Worm (Caenorhabditis elegans): ENCODE measurements around the gene vha-5.
A peak's percentile ranks its signal among the peaks of the same experiment; 100 is the strongest.

Gene vha-5

ce11 chrIV:8260848-8261638 is 42.7 kb upstream of the vha-5 start, which contains the start of gene vit-6 (continued):
- TF ChIP-seq madf-8 (GFP tag; conservative IDR thresholded peaks at IDR 0.05) (no peak), ccch-3 (GFP tag; optimal IDR thresholded peaks at IDR 0.05) (no peak), ZK185.1 (tag; optimal IDR thresholded peaks at IDR 0.05; ENCODE audit: poor library complexity, severe bottlenecking) (peak; percentile 30), hlh-26 (GFP tag; conservative IDR thresholded peaks at IDR 0.05) (no peak), hrde-1 (tag; optimal IDR thresholded peaks at IDR 0.05; ENCODE audit: borderline replicate concordance) (no peak), gei-17 (GFP tag; optimal IDR thresholded peaks at IDR 0.05) (no peak), lin-40 (tag; optimal IDR thresholded peaks at IDR 0.05) (peak; percentile 15), T07F8.4 (tag; optimal IDR thresholded peaks at IDR 0.05) (no peak), B0019.2 (GFP tag; conservative IDR thresholded peaks at IDR 0.05) (no peak), nhr-80 (tag; optimal IDR thresholded peaks at IDR 0.05) (peak; percentile 82), madf-10 (tag; optimal IDR thresholded peaks at IDR 0.05) (peak; percentile 39), atf-7 (tag; optimal IDR thresholded peaks at IDR 0.05) (peak; percentile 20), Y56A3A.18 (GFP tag; IDR thresholded peaks at IDR 0.05) (peak; percentile 66), repo-1 (tag; optimal IDR thresholded peaks at IDR 0.05) (peak; percentile 33), attf-6 (GFP tag; IDR thresholded peaks at IDR 0.05) (peak; percentile 30; the same call in 1 of the 2 replicates), Y53G8AR.9 (GFP tag; conservative IDR thresholded peaks at IDR 0.05) (peak; percentile 58; the same call in 1 of the 2 replicates), D2030.7 (GFP tag; IDR thresholded peaks at IDR 0.05) (no peak)

DNA sequence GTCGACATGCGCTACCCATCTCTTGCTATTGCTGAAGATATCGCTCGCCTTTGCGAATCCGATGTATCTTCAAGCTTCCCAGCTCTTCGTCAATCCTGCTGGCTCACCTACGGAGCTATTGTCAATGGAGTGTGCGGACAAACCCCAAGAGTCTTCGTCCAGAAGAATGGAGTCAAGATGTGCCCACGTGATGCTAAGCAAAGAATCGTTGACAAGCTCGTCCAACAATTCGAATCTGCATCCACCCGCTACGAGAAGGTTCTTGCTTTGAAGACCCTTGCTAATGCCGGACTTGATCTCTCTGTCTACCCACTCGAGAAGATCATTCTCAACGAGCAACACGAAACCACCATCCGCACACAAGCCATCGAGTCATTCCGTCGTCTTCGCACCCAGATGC is 41.1 kb upstream of the vha-5 start:
- TF ChIP-seq repo-1 (tag; optimal IDR thresholded peaks at IDR 0.05) = peak; percentile 65
- 0 out of 2 replicates have a peak, but pooled peaks have one; percentile 2 for TF ChIP-seq B0336.3 (GFP tag; IDR thresholded peaks at IDR 0.05)
- 0 out of 2 replicates have a peak, but pooled peaks have one; percentile 7 for TF ChIP-seq Y53G8AR.9 (GFP tag; conservative IDR thresholded peaks at IDR 0.05)
- TF ChIP-seq madf-6 (GFP tag; IDR thresholded peaks at IDR 0.05) = no peak
- TF ChIP-seq madf-3 (GFP tag; IDR thresholded peaks at IDR 0.05) = peak; percentile 60; the same call in 1 of the 2 replicates
- peak; percentile 26 for TF ChIP-seq F22D6.2 (tag; optimal IDR thresholded peaks at IDR 0.05)
- 0 out of 2 replicates have a peak, but pooled peaks have one; percentile 12 for TF ChIP-seq rcor-1 (GFP tag; IDR thresholded peaks at IDR 0.05)
- 0 out of 2 replicates have a peak, but pooled peaks have one; percentile 4 for TF ChIP-seq F37B4.10 (GFP tag; IDR thresholded peaks at IDR 0.05)
- TF ChIP-seq atf-7 (tag; optimal IDR thresholded peaks at IDR 0.05) = peak; percentile 67
- TF ChIP-seq nhr-27 (tag; optimal IDR thresholded peaks at IDR 0.05) = no peak
- no peak for TF ChIP-seq ceh-91 (GFP tag; IDR thresholded peaks at IDR 0.05)
- TF ChIP-seq nhr-90 (tag; optimal IDR thresholded peaks at IDR 0.05) = peak; percentile 52

DNA sequence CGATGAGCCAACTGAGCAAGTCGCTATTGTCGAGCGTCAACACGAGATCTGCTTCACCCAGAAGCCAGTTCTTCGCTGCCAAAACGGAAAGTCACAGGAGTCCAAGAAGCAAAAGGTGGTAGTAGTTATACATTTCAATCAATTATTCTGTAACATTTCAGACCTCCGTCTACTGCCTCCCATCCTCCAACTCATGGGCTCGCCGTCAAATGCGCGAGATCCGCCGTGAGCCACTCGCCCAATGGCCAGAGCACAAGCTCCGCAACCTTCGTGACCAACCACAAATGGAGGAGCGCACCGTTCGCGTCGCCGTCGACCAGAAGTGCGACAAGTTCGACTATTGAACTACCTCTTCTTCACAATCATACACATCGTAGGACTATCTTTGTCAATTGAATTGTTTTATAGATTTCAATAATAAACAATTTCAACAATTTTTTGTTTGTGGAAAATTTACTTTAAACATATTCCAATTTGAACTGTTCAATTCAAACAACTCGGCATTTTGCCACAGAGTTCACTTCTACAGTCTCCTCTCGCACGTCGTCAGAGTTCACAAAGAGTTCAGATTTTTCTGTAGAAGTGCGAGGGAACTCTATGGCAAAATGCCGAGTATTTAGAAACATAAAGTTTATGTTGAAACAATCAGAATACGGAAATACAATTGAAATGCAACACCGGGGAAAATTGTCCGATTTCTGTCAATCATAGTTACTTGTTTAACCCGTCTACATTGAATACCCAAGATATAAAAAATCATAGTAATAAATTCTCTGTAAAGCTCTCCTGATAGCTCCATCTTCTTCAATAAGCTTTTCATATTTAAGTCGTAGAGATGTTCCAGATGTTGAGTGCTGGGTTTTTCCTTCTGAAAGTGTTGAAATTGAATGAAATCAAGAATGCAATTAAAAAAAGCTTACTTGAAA is 37.5 kb upstream of the vha-5 start:
- TF ChIP-seq hrde-1 (tag; optimal IDR thresholded peaks at IDR 0.05; ENCODE audit: borderline replicate concordance) = no peak
- no peak for TF ChIP-seq ztf-6 (GFP tag; IDR thresholded peaks at IDR 0.05)
- TF ChIP-seq attf-3 (GFP tag; conservative IDR thresholded peaks at IDR 0.05) = no peak
- no peak for TF ChIP-seq snpc-1.1 (tag; optimal IDR thresholded peaks at IDR 0.05; ENCODE audit: insufficient read depth)
- TF ChIP-seq attf-5 (GFP tag; optimal IDR thresholded peaks at IDR 0.05) = peak; percentile 15
- no peak for TF ChIP-seq lin-35 (GFP tag; optimal IDR thresholded peaks at IDR 0.05)
- peak; percentile 61; the same call in 1 of the 2 replicates for TF ChIP-seq egrh-3 (GFP tag; IDR thresholded peaks at IDR 0.05)
- no peak for TF ChIP-seq B0035.1 (tag; optimal IDR thresholded peaks at IDR 0.05)
- no peak for TF ChIP-seq ztf-18 (tag; optimal IDR thresholded peaks at IDR 0.05)
- peak; percentile 23; the same call in 1 of the 2 replicates for TF ChIP-seq pbrm-1 (GFP tag; IDR thresholded peaks at IDR 0.05)
- no peak for TF ChIP-seq snpc-1.3 (tag; optimal IDR thresholded peaks at IDR 0.05; ENCODE audit: insufficient read depth)
- TF ChIP-seq egl-18 (GFP tag; IDR thresholded peaks at IDR 0.05) = no peak
- no peak for TF ChIP-seq dpff-1 (tag; optimal IDR thresholded peaks at IDR 0.05)
- TF ChIP-seq F39B2.1 (GFP tag; IDR thresholded peaks at IDR 0.05) = no peak
- peak; percentile 54; the same call in 1 of the 2 replicates for TF ChIP-seq let-526 (GFP tag; IDR thresholded peaks at IDR 0.05)
- no peak for TF ChIP-seq snpc-3.4 (tag; optimal IDR thresholded peaks at IDR 0.05)

Data from whole organism, young adult.